Worm (Caenorhabditis elegans) whole organism, L4 larva: Measurements from ENCODE around the gene slc-25A29.

Experiments used
- D1046.2 ChIP-seq: fragments of 200-800 bp; sonication (Bioruptor generic); IDR thresholded peaks from 2 replicates; pipeline ENCODE4 v1.3.6; 2022; ENCODE audit warnings: missing genetic modification characterization, missing compliant biosample characterization
- F10B5.3 ChIP-seq: sonication (generic microtip); optimal IDR thresholded peaks from 2 replicates; lab custom pipeline; 2016; ENCODE audit warnings: mild to moderate bottlenecking, missing genetic modification characterization, missing compliant biosample characterization
- F37D6.2 ChIP-seq: sonication (generic microtip); optimal IDR thresholded peaks from 2 replicates; lab custom pipeline; 2016; ENCODE audit warnings: mild to moderate bottlenecking, missing genetic modification characterization, missing compliant biosample characterization
- F44E2.7 ChIP-seq: fragments of 200-800 bp; sonication (Bioruptor generic); IDR thresholded peaks from 2 replicates; pipeline ENCODE4 v2.1.2; 2022; ENCODE audit warnings: missing genetic modification characterization, missing compliant biosample characterization
- Y5F2A.4 ChIP-seq: fragments of 200-800 bp; sonication (Bioruptor generic); optimal IDR thresholded peaks from 2 replicates; lab custom pipeline; 2018; ENCODE audit warnings: mild to moderate bottlenecking, missing genetic modification characterization, missing compliant biosample characterization
- Y75B8A.6 ChIP-seq: fragments of 200-800 bp; sonication (Bioruptor generic); IDR thresholded peaks from 2 replicates; pipeline ENCODE4 v1.3.6; 2022; ENCODE audit warnings: missing genetic modification reagents, missing genetic modification characterization, missing compliant biosample characterization
- aha-1 ChIP-seq: fragments of 150-350 bp; peaks from one replicate; lab custom pipeline; 2014; ENCODE audit warnings: missing biosample characterization, missing genetic modification characterization
- ama-1 ChIP-seq: fragments of 150-350 bp; optimal IDR thresholded peaks from 2 replicates; lab custom pipeline; 2014; ENCODE audit warnings: inconsistent platforms, mixed read lengths
- attf-4 ChIP-seq: sonication (generic microtip); optimal IDR thresholded peaks from 3 replicates; lab custom pipeline; 2017; ENCODE audit warnings: missing biosample characterization, missing genetic modification characterization
- ceh-20 ChIP-seq: fragments of 200-800 bp; sonication (Bioruptor generic); IDR thresholded peaks from 2 replicates; pipeline ENCODE4 v1.3.6; 2022; ENCODE audit warnings: missing genetic modification reagents, missing genetic modification characterization, missing compliant biosample characterization
- ceh-32 ChIP-seq: sonication (generic microtip); optimal IDR thresholded peaks from 2 replicates; lab custom pipeline; 2016; ENCODE audit warnings: mild to moderate bottlenecking, missing genetic modification characterization, missing compliant biosample characterization; ENCODE audit not compliant: poor library complexity
- ctbp-1 ChIP-seq: fragments of 200-800 bp; sonication (Bioruptor generic); IDR thresholded peaks from 2 replicates; pipeline ENCODE4 v1.3.6; 2022; ENCODE audit warnings: missing genetic modification reagents, missing genetic modification characterization, missing compliant biosample characterization
- daf-8 ChIP-seq: fragments of 200-800 bp; sonication (Bioruptor generic); IDR thresholded peaks from 2 replicates; pipeline ENCODE4 v1.3.6; 2022; ENCODE audit warnings: missing genetic modification characterization, missing compliant biosample characterization
- dmd-6 ChIP-seq: fragments of 200-800 bp; sonication (Bioruptor generic); IDR thresholded peaks from 2 replicates; pipeline ENCODE4 v1.3.6; 2022; ENCODE audit warnings: missing genetic modification reagents, missing genetic modification characterization, missing compliant biosample characterization
- dpl-1 ChIP-seq: fragments of 150-350 bp; optimal IDR thresholded peaks from 2 replicates; lab custom pipeline; 2014; ENCODE audit warnings: missing biosample characterization, missing genetic modification reagents, missing genetic modification characterization
- duxl-1 ChIP-seq: sonication (generic microtip); optimal IDR thresholded peaks from 2 replicates; lab custom pipeline; 2016; ENCODE audit warnings: mild to moderate bottlenecking, missing genetic modification characterization, moderate library complexity, missing compliant biosample characterization; ENCODE audit not compliant: poor library complexity
- egl-43 ChIP-seq: fragments of 200-800 bp; sonication (Bioruptor generic); IDR thresholded peaks from 2 replicates; pipeline ENCODE4 v1.3.6; 2022; ENCODE audit warnings: missing genetic modification reagents, missing genetic modification characterization, missing compliant biosample characterization
- fos-1 ChIP-seq: fragments of 150-350 bp; optimal IDR thresholded peaks from 2 replicates; lab custom pipeline; 2014; ENCODE audit warnings: missing biosample characterization, missing genetic modification characterization
- gei-8 ChIP-seq: fragments of 200-800 bp; sonication (Bioruptor generic); optimal IDR thresholded peaks from 2 replicates; lab custom pipeline; 2018; ENCODE audit warnings: mild to moderate bottlenecking, missing genetic modification characterization, missing compliant biosample characterization
- hlh-30 ChIP-seq: sonication (generic microtip); optimal IDR thresholded peaks from 2 replicates; lab custom pipeline; 2017; ENCODE audit warnings: antibody characterized with exemption, mild to moderate bottlenecking, missing genetic modification characterization, missing compliant biosample characterization; ENCODE audit not compliant: insufficient read depth
- hmg-1.1 ChIP-seq: fragments of 200-800 bp; sonication (Bioruptor generic); IDR thresholded peaks from 2 replicates; pipeline ENCODE4 v1.3.6; 2022; ENCODE audit warnings: missing genetic modification reagents, missing genetic modification characterization, missing compliant biosample characterization
- lim-7 ChIP-seq: fragments of 200-800 bp; sonication (Bioruptor generic); IDR thresholded peaks from 2 replicates; pipeline ENCODE4 v1.3.6; 2022; ENCODE audit warnings: missing genetic modification characterization, missing compliant biosample characterization
- lir-3 ChIP-seq: sonication (generic microtip); optimal IDR thresholded peaks from 2 replicates; lab custom pipeline; 2016; ENCODE audit warnings: mild to moderate bottlenecking, missing genetic modification characterization, missing compliant biosample characterization
- madf-5 ChIP-seq, 2 experiments: fragments of 200-800 bp; sonication (Bioruptor generic); IDR thresholded peaks; 2 replicates each; pipeline ENCODE4 v1.3.6; 2022; ENCODE audit warnings: missing compliant biosample characterization in 2 of 2, missing genetic modification characterization in 2 of 2
- madf-9 ChIP-seq: fragments of 200-800 bp; sonication (Bioruptor generic); conservative IDR thresholded peaks from 2 replicates; pipeline ENCODE4 v1.3.6; 2022; ENCODE audit warnings: missing genetic modification reagents, missing genetic modification characterization, missing compliant biosample characterization
- mes-2 ChIP-seq: sonication (generic microtip); optimal IDR thresholded peaks from 2 replicates; lab custom pipeline; 2016; ENCODE audit warnings: missing genotype, mild to moderate bottlenecking, missing genetic modification characterization, missing compliant biosample characterization; ENCODE audit not compliant: poor library complexity, severe bottlenecking
- mxl-3 ChIP-seq: fragments of 200-800 bp; sonication (Bioruptor generic); optimal IDR thresholded peaks from 2 replicates; lab custom pipeline; 2018; ENCODE audit warnings: mild to moderate bottlenecking, missing genetic modification characterization, missing compliant biosample characterization
- nhr-102 ChIP-seq: sonication (generic microtip); optimal IDR thresholded peaks from 2 replicates; lab custom pipeline; 2016; ENCODE audit warnings: mild to moderate bottlenecking, missing genetic modification characterization, moderate library complexity, missing compliant biosample characterization
- nhr-25 ChIP-seq: sonication (generic microtip); optimal IDR thresholded peaks from 2 replicates; lab custom pipeline; 2017; ENCODE audit warnings: missing genetic modification characterization, mild to moderate bottlenecking, missing compliant biosample characterization, antibody characterized with exemption, moderate library complexity, borderline replicate concordance; ENCODE audit not compliant: insufficient read depth
- nhr-28 ChIP-seq: fragments of 150-350 bp; optimal IDR thresholded peaks from 2 replicates; lab custom pipeline; 2014; ENCODE audit warnings: missing biosample characterization, missing genetic modification characterization
- nhr-42 ChIP-seq: fragments of 200-800 bp; sonication (Bioruptor generic); IDR thresholded peaks from 2 replicates; pipeline ENCODE4 v1.3.6; 2022; ENCODE audit warnings: missing genetic modification characterization, missing compliant biosample characterization
- nhr-6 ChIP-seq: fragments of 150-350 bp; optimal IDR thresholded peaks from 2 replicates; lab custom pipeline; 2014; ENCODE audit warnings: missing biosample characterization, missing genetic modification characterization
- nhr-77 ChIP-seq: fragments of 150-350 bp; optimal IDR thresholded peaks from 2 replicates; lab custom pipeline; 2014; ENCODE audit warnings: missing biosample characterization, missing genetic modification characterization
- php-3 ChIP-seq: fragments of 200-800 bp; sonication (Bioruptor generic); IDR thresholded peaks from 2 replicates; pipeline ENCODE4 v1.3.6; 2022; ENCODE audit warnings: missing genetic modification reagents, missing genetic modification characterization, missing compliant biosample characterization
- pqm-1 ChIP-seq: sonication (generic microtip); optimal IDR thresholded peaks from 2 replicates; lab custom pipeline; 2017; ENCODE audit warnings: missing biosample characterization, missing genetic modification characterization
- rbr-2 ChIP-seq: sonication (generic microtip); optimal IDR thresholded peaks from 2 replicates; lab custom pipeline; 2016; ENCODE audit warnings: missing genotype, missing genetic modification characterization, missing compliant biosample characterization
- snpc-1.2 ChIP-seq: fragments of 200-800 bp; sonication (Bioruptor generic); IDR thresholded peaks from 2 replicates; pipeline ENCODE4 v1.3.6; 2022; ENCODE audit warnings: missing genetic modification reagents, missing genetic modification characterization, missing compliant biosample characterization
- unc-62 ChIP-seq, 3 experiments: fragments of 150-350 bp in 1 of 3; sonication (generic microtip); optimal IDR thresholded peaks in 2 of 3; peaks in 1 of 3; 1 replicate in 1 of 3; 2 replicates in 2 of 3; lab custom pipeline; 2014 to 2017; ENCODE audit warnings: missing biosample characterization in 3 of 3, missing genetic modification characterization in 3 of 3, missing genetic modification reagents in 3 of 3, missing genotype in 1 of 3
- zfp-2 ChIP-seq: sonication (generic microtip); optimal IDR thresholded peaks from 2 replicates; lab custom pipeline; 2016; ENCODE audit warnings: mild to moderate bottlenecking, missing genetic modification characterization, missing compliant biosample characterization
- ztf-7 ChIP-seq: fragments of 150-350 bp; optimal IDR thresholded peaks from 2 replicates; lab custom pipeline; 2014; ENCODE audit warnings: missing biosample characterization, missing genetic modification characterization

slc-25A29 gene

DNA sequence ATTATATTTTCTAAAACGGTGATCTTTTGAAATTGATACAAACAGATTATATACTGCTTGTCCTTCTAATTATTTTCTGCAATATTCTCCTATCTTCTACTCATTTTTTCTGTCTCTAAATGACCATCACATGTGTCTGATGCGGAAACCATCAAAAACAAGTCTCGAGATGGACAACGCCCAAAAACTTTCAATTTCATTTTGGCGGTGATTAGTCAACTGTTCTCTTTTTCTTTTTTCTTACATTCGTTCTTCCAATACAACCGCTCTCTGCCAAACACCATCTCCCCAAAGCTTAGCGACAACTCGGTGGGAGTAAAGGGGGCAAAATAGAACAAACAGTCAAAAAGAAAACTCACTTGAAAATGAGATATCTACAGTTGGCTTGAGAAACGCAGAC is 24.7 kb downstream of the slc-25A29 start (continued):
- TF ChIP-seq ceh-32 (tag; lab: Kevin White, UChicago) (no peak), dmd-6 (GFP tag; lab: Robert Waterston, UW) (peak; percentile 17; the same call in 1 of the 2 replicates), nhr-28 (peak; percentile 30), ctbp-1 (GFP tag; lab: Robert Waterston, UW) (no peak), mes-2 (tag; lab: Kevin White, UChicago) (no peak), mxl-3 (GFP tag; lab: Kevin White, UChicago) (peak; percentile 39), F10B5.3 (tag; lab: Kevin White, UChicago) (no peak), ztf-7 (tag; lab: Kevin White, UChicago) (no peak)

- TF ChIP-seq rbr-2 (tag; lab: Kevin White, UChicago) (no peak), egl-43 (no peak), ama-1 (lab: Kevin White, UChicago) (no peak), madf-5 (GFP tag; IDR thresholded peaks at IDR 0.05; lab: Robert Waterston, UW) (no peak), duxl-1 (tag; lab: Kevin White, UChicago) (no peak), F44E2.7 (GFP tag; lab: Robert Waterston, UW) (no peak), nhr-102 (no peak), zfp-2 (tag; lab: Kevin White, UChicago) (no peak), snpc-1.2 (GFP tag; lab: Robert Waterston, UW) (no peak), Y5F2A.4 (GFP tag; lab: Kevin White, UChicago) (no peak), aha-1 (tag; lab: Kevin White, UChicago) (no peak)
- TF ChIP-seq, all 104 proteins: peak for 0
Observed at ce11 chrV:14631588-14631987, 26.4 kb downstream of the slc-25A29 start, which contains the start of gene F43D2.3. F43D2.3 (plus strand) TSS chrV:14631888.

- TF ChIP-seq attf-4 (tag; lab: Kevin White, UChicago): no peak
- no peak for TF ChIP-seq gei-8 (GFP tag; lab: Kevin White, UChicago)
- TF ChIP-seq nhr-25: no peak
- TF ChIP-seq Y5F2A.4 (GFP tag; lab: Kevin White, UChicago): no peak
- TF ChIP-seq fos-1: no peak
- TF ChIP-seq nhr-102: no peak
- no peak for TF ChIP-seq F37D6.2 (tag; lab: Kevin White, UChicago)
- no peak for TF ChIP-seq nhr-6 (tag; lab: Kevin White, UChicago)
- peak in 1 of 2 experiments; percentile 60 for TF ChIP-seq unc-62 (GFP tag; optimal IDR thresholded peaks at IDR 0.05 in 1 of 2; lab: Kevin White, UChicago)
- no peak for TF ChIP-seq unc-62 (tag; optimal IDR thresholded peaks at IDR 0.05; lab: Kevin White, UChicago)
- TF ChIP-seq Y75B8A.6 (GFP tag; lab: Robert Waterston, UW): no peak
- TF ChIP-seq daf-8 (GFP tag; lab: Robert Waterston, UW): no peak
- TF ChIP-seq dpl-1 (GFP tag; lab: Kevin White, UChicago): no peak
- peak; percentile 50; the same call in 1 of the 2 replicates for TF ChIP-seq ceh-20 (GFP tag; lab: Robert Waterston, UW)
Observed at ce11 chrV:14625662-14626061, 32.3 kb downstream of the slc-25A29 start.

DNA sequence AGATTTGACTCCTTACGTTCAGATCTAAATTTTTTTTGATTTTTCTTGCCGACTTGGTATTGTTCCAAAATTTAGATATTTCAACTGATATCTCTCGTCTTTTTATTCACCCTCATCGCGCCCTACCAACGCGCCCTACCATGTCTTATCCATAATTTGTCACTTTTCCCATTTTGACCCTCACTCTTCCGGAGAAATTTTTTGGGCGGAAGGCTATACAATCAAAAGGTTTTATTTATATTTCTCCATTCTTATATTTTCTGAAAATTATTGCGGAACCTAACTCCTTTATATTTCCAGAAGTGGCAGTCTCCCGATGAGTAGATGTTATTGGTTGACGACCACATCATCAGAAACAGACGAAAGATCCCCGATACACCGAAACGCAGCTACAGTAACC is 37.1 kb downstream of the slc-25A29 start, which contains the start of gene hot-1:
TSS of gene hot-1 (plus strand) at position 301 of the 400 bp plus-strand sequence.
- TF ChIP-seq nhr-77 (tag; lab: Kevin White, UChicago) (no peak), nhr-42 (GFP tag; lab: Robert Waterston, UW) (no peak), gei-8 (GFP tag; lab: Kevin White, UChicago) (no peak), hlh-30 (tag; lab: Kevin White, UChicago) (no peak), egl-43 (no peak), lir-3 (tag; lab: Kevin White, UChicago) (no peak), php-3 (GFP tag; lab: Robert Waterston, UW) (no peak), lim-7 (GFP tag; lab: Robert Waterston, UW) (no peak), madf-9 (GFP tag; lab: Robert Waterston, UW) (no peak), F44E2.7 (GFP tag; lab: Robert Waterston, UW) (no peak), pqm-1 (tag; lab: Kevin White, UChicago) (no peak), hmg-1.1 (GFP tag; lab: Robert Waterston, UW) (no peak), D1046.2 (GFP tag; lab: Robert Waterston, UW) (no peak)
